Worm (Caenorhabditis elegans): ENCODE data around the gene pept-2.

The pept-2 gene

DNA sequence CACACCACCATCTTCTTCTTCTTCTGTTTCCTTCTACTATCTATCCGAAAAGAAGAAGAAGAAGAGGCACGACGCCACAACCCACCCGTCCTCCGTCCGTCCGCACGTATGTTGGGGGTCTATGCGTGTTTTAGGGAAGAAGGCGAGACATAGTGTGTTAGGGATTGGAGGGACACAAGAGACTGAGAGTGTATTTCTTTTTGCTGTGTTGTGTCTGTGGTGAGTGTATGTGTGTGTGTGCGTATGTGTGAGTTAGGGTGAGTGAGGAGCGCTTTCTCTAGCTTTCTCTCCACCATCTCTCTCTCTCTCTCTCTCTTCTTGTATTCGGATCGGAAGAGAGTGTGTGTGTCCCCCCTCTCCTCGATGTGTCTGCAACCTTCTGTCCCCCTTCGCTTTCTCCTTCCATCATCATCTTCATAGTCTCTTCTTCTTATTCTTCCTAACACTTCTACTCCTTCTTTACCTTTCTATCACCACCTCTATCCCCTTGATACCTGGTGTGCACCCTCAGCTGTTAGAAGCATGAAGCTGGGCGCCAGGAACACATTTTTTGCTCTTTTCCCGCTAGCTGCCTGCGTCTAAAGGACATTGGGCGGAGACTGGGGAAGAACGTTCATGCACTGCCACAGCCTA is 31.3 kb downstream of the pept-2 start (continued):
- TF ChIP-seq gei-17 (GFP tag; optimal IDR thresholded peaks at IDR 0.05) (peak; percentile 44), ceh-27 (GFP tag; optimal IDR thresholded peaks at IDR 0.05) (peak; percentile 59), repo-1 (tag; optimal IDR thresholded peaks at IDR 0.05) (peak; percentile 9), egl-18 (GFP tag; IDR thresholded peaks at IDR 0.05) (no peak), F22D6.2 (tag; optimal IDR thresholded peaks at IDR 0.05) (no peak), K12H6.12 (tag; optimal IDR thresholded peaks at IDR 0.05) (peak; percentile 85), chd-7 (tag; optimal IDR thresholded peaks at IDR 0.05) (peak; percentile 70), die-1 (tag; optimal IDR thresholded peaks at IDR 0.05) (peak; percentile 67), T07F8.4 (tag; optimal IDR thresholded peaks at IDR 0.05) (no peak), mcd-1 (GFP tag; IDR thresholded peaks at IDR 0.05) (0 out of 2 replicates have a peak, but pooled peaks have one; percentile 48), aptf-2 (GFP tag; conservative IDR thresholded peaks at IDR 0.05) (0 out of 2 replicates have a peak, but pooled peaks have one; percentile 10), K11D2.4 (GFP tag; IDR thresholded peaks at IDR 0.05) (peak; percentile 10; the same call in 1 of the 2 replicates), dox-1 (GFP tag; IDR thresholded peaks at IDR 0.05) (peak; percentile 69), ztf-18 (tag; optimal IDR thresholded peaks at IDR 0.05) (peak; percentile 47), tlf-1 (GFP tag; optimal IDR thresholded peaks at IDR 0.05) (peak; percentile 37), ztf-25 (GFP tag; IDR thresholded peaks at IDR 0.05) (no peak), tbp1 (GFP tag; optimal IDR thresholded peaks at IDR 0.05) (peak; percentile 37), dpff-1 (tag; optimal IDR thresholded peaks at IDR 0.05) (no peak), hlh-26 (GFP tag; conservative IDR thresholded peaks at IDR 0.05) (no peak), madf-10 (tag; optimal IDR thresholded peaks at IDR 0.05) (peak; percentile 38), F57C9.4 (tag; optimal IDR thresholded peaks at IDR 0.05) (no peak), ztf-28 (GFP tag; IDR thresholded peaks at IDR 0.05) (no peak), ZK185.1 (tag; optimal IDR thresholded peaks at IDR 0.05; ENCODE audit: poor library complexity, severe bottlenecking) (peak; percentile 60), ceh-40 (GFP tag; IDR thresholded peaks at IDR 0.05) (no peak), rcor-1 (GFP tag; IDR thresholded peaks at IDR 0.05) (peak; percentile 47; the same call in 1 of the 2 replicates), cebp-1 (GFP tag; IDR thresholded peaks at IDR 0.05) (peak; percentile 45), cebp-1 (tag; optimal IDR thresholded peaks at IDR 0.05) (peak; percentile 73), lin-54 (GFP tag; optimal IDR thresholded peaks at IDR 0.05) (peak; percentile 47), lsl-1 (GFP tag; optimal IDR thresholded peaks at IDR 0.05) (no peak), attf-5 (GFP tag; optimal IDR thresholded peaks at IDR 0.05) (peak; percentile 78), F23B12.7 (tag; optimal IDR thresholded peaks at IDR 0.05; ENCODE audit: insufficient read depth) (peak; percentile 28), nfyb-1 (GFP tag; IDR thresholded peaks at IDR 0.05) (peak; percentile 60; the same call in 1 of the 2 replicates), lin-40 (tag; optimal IDR thresholded peaks at IDR 0.05) (peak; percentile 86), snpc-4 (GFP tag; optimal IDR thresholded peaks at IDR 0.05) (peak; percentile 19), snpc-4 (tag; optimal IDR thresholded peaks at IDR 0.05) (peak in 3 of 4 experiments; percentile 38 to 47 (median 42)), somi-1 (GFP tag; optimal IDR thresholded peaks at IDR 0.05) (peak; percentile 60), F10E7.11 (tag; optimal IDR thresholded peaks at IDR 0.05) (peak; percentile 37), lir-1 (GFP tag; conservative IDR thresholded peaks at IDR 0.05) (peak; percentile 56; the same call in 1 of the 2 replicates)

ce11 chrIV:10825383-10825782 is 34.9 kb downstream of the pept-2 start:
- TF ChIP-seq lin-26 (GFP tag; IDR thresholded peaks at IDR 0.05) (0 out of 2 replicates have a peak, but pooled peaks have one; percentile 19), attf-6 (GFP tag; IDR thresholded peaks at IDR 0.05) (no peak), nfyb-1 (GFP tag; IDR thresholded peaks at IDR 0.05) (peak; percentile 52; the same call in 1 of the 2 replicates), F33H1.4 (GFP tag; IDR thresholded peaks at IDR 0.05) (no peak), F37B4.10 (GFP tag; IDR thresholded peaks at IDR 0.05) (no peak), attf-5 (GFP tag; optimal IDR thresholded peaks at IDR 0.05) (no peak), let-526 (GFP tag; IDR thresholded peaks at IDR 0.05) (no peak), F10E7.11 (tag; optimal IDR thresholded peaks at IDR 0.05) (no peak)
